Fruit fly (Drosophila melanogaster) whole organism, embryonic: ENCODE results near the gene CG13124.
A peak's percentile ranks its signal among the peaks of the same experiment; 100 is the strongest.

Experiments
- Atf6 ChIP-seq: fragments of 200-800 bp; sonication (Bioruptor generic); IDR thresholded peaks from 2 replicates; pipeline ENCODE4 v1.3.6; 2022; ENCODE audit warnings: missing biosample characterization, missing genetic modification characterization
- CG10321 ChIP-seq: fragments of 200-800 bp; sonication (Bioruptor generic); IDR thresholded peaks from 2 replicates; pipeline ENCODE4 v1.3.6; 2022; ENCODE audit warnings: missing biosample characterization, missing genetic modification characterization
- CG10654 ChIP-seq: fragments of 200-800 bp; sonication (Bioruptor generic); optimal IDR thresholded peaks from 2 replicates; lab custom pipeline; 2016; ENCODE audit warnings: missing biosample characterization, missing genetic modification characterization
- CG11085 ChIP-seq: fragments of 200-800 bp; sonication (Bioruptor generic); IDR thresholded peaks from 2 replicates; pipeline ENCODE4 v1.3.6; 2022; ENCODE audit warnings: missing biosample characterization, missing genetic modification characterization
- CG11247 ChIP-seq: fragments of 200-800 bp; sonication (Bioruptor generic); IDR thresholded peaks from 2 replicates; pipeline ENCODE4 v1.3.6; 2022; ENCODE audit warnings: missing biosample characterization, missing genetic modification characterization
- CG11696 ChIP-seq: fragments of 200-800 bp; sonication (Bioruptor generic); IDR thresholded peaks from 2 replicates; pipeline ENCODE4 v1.3.6; 2022; ENCODE audit warnings: missing biosample characterization, missing genetic modification characterization
- CG12299 ChIP-seq: fragments of 200-800 bp; sonication (Bioruptor generic); optimal IDR thresholded peaks from 2 replicates; lab custom pipeline; 2018; ENCODE audit warnings: missing biosample characterization, mild to moderate bottlenecking, missing genetic modification characterization
- CG13894 ChIP-seq: fragments of 200-800 bp; sonication (Bioruptor generic); optimal IDR thresholded peaks from 3 replicates; lab custom pipeline; 2018; ENCODE audit warnings: missing biosample characterization, mild to moderate bottlenecking, missing genetic modification characterization, moderate library complexity
- CG1529 ChIP-seq: fragments of 200-800 bp; sonication (Bioruptor generic); optimal IDR thresholded peaks from 3 replicates; lab custom pipeline; 2018; ENCODE audit warnings: missing biosample characterization, missing genetic modification characterization
- CG17829 ChIP-seq: fragments of 200-800 bp; optimal IDR thresholded peaks from 2 replicates; lab custom pipeline; 2019; ENCODE audit warnings: missing biosample characterization, mild to moderate bottlenecking, missing genetic modification characterization, moderate library complexity
- CG32532 ChIP-seq: fragments of 200-800 bp; sonication (Bioruptor generic); IDR thresholded peaks from 2 replicates; pipeline ENCODE4 v1.3.6; 2022; ENCODE audit warnings: missing biosample characterization, missing genetic modification characterization
- CG3407 ChIP-seq: fragments of 200-800 bp; sonication (Bioruptor generic); optimal IDR thresholded peaks from 2 replicates; lab custom pipeline; 2018; ENCODE audit warnings: missing biosample characterization, mild to moderate bottlenecking, missing genetic modification characterization
- CG3838 ChIP-seq: fragments of 200-800 bp; sonication (Bioruptor generic); optimal IDR thresholded peaks from 3 replicates; lab custom pipeline; 2016; ENCODE audit warnings: missing biosample characterization, missing genetic modification characterization
- CG3847 ChIP-seq: fragments of 200-800 bp; sonication (Bioruptor generic); IDR thresholded peaks from 2 replicates; pipeline ENCODE4 v1.3.6; 2022; ENCODE audit warnings: missing biosample characterization, missing genetic modification characterization
- CG4282 ChIP-seq: fragments of 200-800 bp; sonication (Bioruptor generic); optimal IDR thresholded peaks from 2 replicates; lab custom pipeline; 2016; ENCODE audit warnings: missing biosample characterization, missing genetic modification characterization
- CG4820 ChIP-seq: fragments of 200-800 bp; sonication (Bioruptor generic); optimal IDR thresholded peaks from 3 replicates; lab custom pipeline; 2016; ENCODE audit warnings: missing biosample characterization, missing genetic modification characterization
- CG6654 ChIP-seq: fragments of 200-800 bp; sonication (Bioruptor generic); optimal IDR thresholded peaks from 2 replicates; lab custom pipeline; 2017; ENCODE audit warnings: missing biosample characterization, mild to moderate bottlenecking, missing genetic modification characterization
- CG7786 ChIP-seq: fragments of 200-800 bp; sonication (Bioruptor generic); optimal IDR thresholded peaks from 2 replicates; lab custom pipeline; 2016; ENCODE audit warnings: missing biosample characterization, missing genetic modification characterization
- CG8388 ChIP-seq: fragments of 200-800 bp; sonication (Bioruptor generic); optimal IDR thresholded peaks from 2 replicates; lab custom pipeline; 2019; ENCODE audit warnings: missing biosample characterization, mild to moderate bottlenecking, missing genetic modification characterization, moderate library complexity
- CG8478 ChIP-seq: fragments of >200 bp; optimal IDR thresholded peaks from 2 replicates; lab custom pipeline; 2018
- CG9876 ChIP-seq: fragments of 200-800 bp; sonication (Bioruptor generic); optimal IDR thresholded peaks from 2 replicates; lab custom pipeline; 2016; ENCODE audit warnings: missing biosample characterization, missing genetic modification characterization
- Camta ChIP-seq: fragments of 200-800 bp; sonication (Bioruptor generic); optimal IDR thresholded peaks from 2 replicates; lab custom pipeline; 2016; ENCODE audit warnings: missing biosample characterization, missing genetic modification characterization
- D19A ChIP-seq: fragments of 200-800 bp; optimal IDR thresholded peaks from 3 replicates; lab custom pipeline; 2019; ENCODE audit warnings: missing biosample characterization, mild to moderate bottlenecking, missing genetic modification characterization, moderate library complexity
- Dad ChIP-seq: fragments of 200-800 bp; sonication (Bioruptor generic); optimal IDR thresholded peaks from 3 replicates; lab custom pipeline; 2016; ENCODE audit warnings: missing biosample characterization, missing genetic modification characterization
- Dref ChIP-seq: fragments of 200-800 bp; sonication (Bioruptor generic); IDR thresholded peaks from 2 replicates; pipeline ENCODE4 v1.3.6; 2022; ENCODE audit warnings: missing biosample characterization, missing genetic modification characterization
- E2f2 ChIP-seq: fragments of 200-800 bp; sonication (Bioruptor generic); IDR thresholded peaks from 2 replicates; pipeline ENCODE4 v1.3.6; 2022; ENCODE audit warnings: missing biosample characterization, missing genetic modification characterization
- Fer3 ChIP-seq: fragments of 200-800 bp; sonication (Bioruptor generic); optimal IDR thresholded peaks from 2 replicates; lab custom pipeline; 2018; ENCODE audit warnings: missing biosample characterization, mild to moderate bottlenecking, missing genetic modification characterization, moderate library complexity
- Hsf ChIP-seq: fragments of 200-800 bp; sonication (Bioruptor generic); optimal IDR thresholded peaks from 3 replicates; lab custom pipeline; 2016; ENCODE audit warnings: missing biosample characterization, missing genetic modification characterization
- Kr ChIP-seq: fragments of 200-800 bp; sonication (Bioruptor generic); optimal IDR thresholded peaks from 2 replicates; lab custom pipeline; 2017; ENCODE audit warnings: missing biosample characterization, mild to moderate bottlenecking, missing genetic modification characterization
- Lpt ChIP-seq: fragments of >200 bp; optimal IDR thresholded peaks from 2 replicates; lab custom pipeline; 2018; ENCODE audit warnings: missing biosample characterization, missing genetic modification characterization
- Oaz ChIP-seq: fragments of 200-800 bp; sonication (Bioruptor generic); IDR thresholded peaks from 2 replicates; pipeline ENCODE4 v1.3.6; 2022; ENCODE audit warnings: missing biosample characterization, missing genetic modification characterization
- Ptx1 ChIP-seq: fragments of 200-800 bp; sonication (Bioruptor generic); IDR thresholded peaks from 2 replicates; pipeline ENCODE4 v1.3.6; 2022; ENCODE audit warnings: missing biosample characterization, missing genetic modification characterization
- Trl ChIP-seq, 3 experiments: fragments of >200 bp in 2 of 3; fragments of 200-800 bp in 1 of 3; sonication (Bioruptor generic) in 1 of 3; optimal IDR thresholded peaks; 2 replicates in 1 of 3; 3 replicates in 2 of 3; lab custom pipeline; 2016 to 2017; ENCODE audit warnings: missing biosample characterization in 1 of 3, missing genetic modification characterization in 1 of 3
- bigmax ChIP-seq: fragments of 200-800 bp; sonication (Bioruptor generic); optimal IDR thresholded peaks from 2 replicates; lab custom pipeline; 2018; ENCODE audit warnings: missing biosample characterization, mild to moderate bottlenecking, missing genetic modification characterization
- dmrt99B ChIP-seq: fragments of 200-800 bp; sonication (Bioruptor generic); optimal IDR thresholded peaks from 2 replicates; lab custom pipeline; 2018; ENCODE audit warnings: missing biosample characterization, mild to moderate bottlenecking, missing genetic modification characterization, moderate library complexity
- dpn ChIP-seq, 2 experiments: fragments of 200-800 bp; sonication (Bioruptor generic); optimal IDR thresholded peaks; 3 replicates each; lab custom pipeline; 2016; ENCODE audit warnings: missing biosample characterization in 2 of 2, missing genetic modification characterization in 2 of 2
- en ChIP-seq: fragments of 200-800 bp; sonication (Bioruptor generic); optimal IDR thresholded peaks from 2 replicates; lab custom pipeline; 2016; ENCODE audit warnings: missing biosample characterization, missing genetic modification characterization
- esg ChIP-seq: fragments of 200-800 bp; sonication (Bioruptor generic); conservative IDR thresholded peaks from 2 replicates; pipeline ENCODE4 v1.3.6; 2022; ENCODE audit warnings: missing biosample characterization, missing genetic modification characterization
- exex ChIP-seq: fragments of 200-800 bp; sonication (Bioruptor generic); optimal IDR thresholded peaks from 4 replicates; lab custom pipeline; 2018; ENCODE audit warnings: missing biosample characterization, mild to moderate bottlenecking, missing genetic modification characterization, moderate library complexity
- gsb-n ChIP-seq: fragments of 200-800 bp; sonication (Bioruptor generic); optimal IDR thresholded peaks from 3 replicates; lab custom pipeline; 2018; ENCODE audit warnings: missing biosample characterization, mild to moderate bottlenecking, missing genetic modification characterization
- h ChIP-seq: fragments of >200 bp; optimal IDR thresholded peaks from 2 replicates; lab custom pipeline; 2017
- lbe ChIP-seq: fragments of 200-800 bp; sonication (Bioruptor generic); optimal IDR thresholded peaks from 2 replicates; lab custom pipeline; 2016; ENCODE audit warnings: missing biosample characterization, mild to moderate bottlenecking, missing genetic modification characterization
- mld ChIP-seq: fragments of 200-800 bp; sonication (Bioruptor generic); IDR thresholded peaks from 3 replicates; pipeline ENCODE4 v1.3.6; 2022; ENCODE audit warnings: missing biosample characterization, missing genetic modification characterization; ENCODE audit not compliant: partially characterized antibody
- oc ChIP-seq: fragments of 200-800 bp; sonication (Bioruptor generic); optimal IDR thresholded peaks from 2 replicates; lab custom pipeline; 2018; ENCODE audit warnings: missing biosample characterization, mild to moderate bottlenecking, missing genetic modification characterization, moderate library complexity
- pnt ChIP-seq: fragments of 200-800 bp; sonication (Bioruptor generic); optimal IDR thresholded peaks from 3 replicates; lab custom pipeline; 2016; ENCODE audit warnings: missing biosample characterization, missing genetic modification characterization
- ranshi ChIP-seq: fragments of 200-800 bp; sonication (Bioruptor generic); IDR thresholded peaks from 2 replicates; pipeline ENCODE4 v1.3.6; 2022; ENCODE audit warnings: missing biosample characterization, missing genetic modification characterization
- rib ChIP-seq: fragments of 200-800 bp; sonication (Bioruptor generic); IDR thresholded peaks from 2 replicates; pipeline ENCODE4 v1.3.6; 2022; ENCODE audit warnings: missing biosample characterization, missing genetic modification characterization
- sc ChIP-seq, 3 experiments: fragments of >200 bp in 2 of 3; fragments of 200-800 bp in 1 of 3; sonication (Bioruptor generic) in 1 of 3; optimal IDR thresholded peaks; 2 replicates in 2 of 3; 3 replicates in 1 of 3; lab custom pipeline; 2017; ENCODE audit warnings: mild to moderate bottlenecking in 1 of 3, missing biosample characterization in 1 of 3, missing genetic modification characterization in 1 of 3, missing genetic modification reagents in 1 of 3
- shn ChIP-seq: fragments of 200-800 bp; sonication (Bioruptor generic); optimal IDR thresholded peaks from 3 replicates; lab custom pipeline; 2016; ENCODE audit warnings: missing biosample characterization, missing genetic modification characterization
- sima ChIP-seq: fragments of 200-800 bp; sonication (Bioruptor generic); optimal IDR thresholded peaks from 2 replicates; lab custom pipeline; 2016; ENCODE audit warnings: missing biosample characterization, missing genetic modification characterization
- tin ChIP-seq: fragments of 200-800 bp; sonication (Bioruptor generic); optimal IDR thresholded peaks from 3 replicates; lab custom pipeline; 2016; ENCODE audit warnings: missing biosample characterization, missing genetic modification characterization
- usp ChIP-seq: fragments of >200 bp; optimal IDR thresholded peaks from 2 replicates; lab custom pipeline; 2017; ENCODE audit warnings: missing biosample characterization, missing genetic modification characterization
- zen2 ChIP-seq: fragments of 200-800 bp; sonication (Bioruptor generic); IDR thresholded peaks from 3 replicates; pipeline ENCODE4 v1.3.6; 2022; ENCODE audit warnings: missing biosample characterization, missing genetic modification characterization; ENCODE audit not compliant: partially characterized antibody

CG13124 gene

DNA sequence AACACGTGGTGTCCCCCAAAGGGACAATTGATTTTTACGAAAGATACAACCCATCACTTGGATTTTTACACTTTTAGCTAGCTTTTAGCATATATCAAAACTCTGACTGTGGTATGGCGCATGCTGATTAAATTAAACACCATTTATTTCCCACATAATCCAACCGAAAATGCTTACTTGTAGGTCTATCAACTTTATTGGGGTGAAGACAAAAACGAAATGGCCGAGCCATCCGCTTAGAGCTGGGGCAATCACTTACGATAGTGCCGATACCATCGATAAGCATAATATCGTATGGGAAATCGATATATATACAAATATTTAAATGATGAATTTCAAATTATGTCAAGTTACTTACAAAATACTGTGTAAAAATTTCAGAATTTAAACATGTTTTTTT lies 11.1 kb downstream of the CG13124 start, which contains the start of gene RpS2 (continued):
- TF ChIP-seq h (lab: Kevin White, UChicago) (no peak), dmrt99B (tag; lab: Kevin White, UChicago) (no peak), E2f2 (GFP tag; lab: Robert Waterston, UW) (peak; percentile 84), dpn (GFP tag; optimal IDR thresholded peaks at IDR 0.05; lab: Kevin White, UChicago) (peak; percentile 24 to 26), CG32532 (GFP tag; lab: Robert Waterston, UW) (peak; percentile 58), CG10654 (no peak), CG10321 (GFP tag; lab: Robert Waterston, UW) (no peak; the same call in 1 of the 2 replicates), lbe (peak; percentile 69), oc (tag; lab: Kevin White, UChicago) (peak; percentile 47), CG8388 (GFP tag; lab: Kevin White, UChicago) (peak; percentile 5), CG17829 (tag; lab: Kevin White, UChicago) (no peak), tin (GFP tag; lab: Kevin White, UChicago) (no peak), CG7786 (GFP tag; lab: Kevin White, UChicago) (no peak), exex (tag; lab: Kevin White, UChicago) (peak; percentile 31), rib (GFP tag; lab: Robert Waterston, UW) (no peak; the same call in 1 of the 2 replicates), Lpt (GFP tag; lab: Kevin White, UChicago) (no peak), usp (no peak), Kr (GFP tag; lab: Kevin White, UChicago) (no peak), Oaz (GFP tag; lab: Robert Waterston, UW) (no peak), CG4820 (no peak), CG13894 (tag; lab: Kevin White, UChicago) (peak; percentile 69), Trl (optimal IDR thresholded peaks at IDR 0.05; lab: Kevin White, UChicago) (no peak), Trl (GFP tag; optimal IDR thresholded peaks at IDR 0.05; lab: Kevin White, UChicago) (peak; percentile 11), Ptx1 (no peak), CG3838 (GFP tag; lab: Kevin White, UChicago) (no peak), gsb-n (tag; lab: Kevin White, UChicago) (peak; percentile 60), CG8478 (lab: Kevin White, UChicago) (no peak), Hsf (GFP tag; lab: Kevin White, UChicago) (peak; percentile 42), CG1529 (GFP tag; lab: Kevin White, UChicago) (peak; percentile 32), CG12299 (no peak), sima (no peak), D19A (tag; lab: Kevin White, UChicago) (no peak), shn (GFP tag; lab: Kevin White, UChicago) (no peak), Fer3 (tag; lab: Kevin White, UChicago) (peak; percentile 50), Camta (no peak), CG3847 (peak; percentile 43), CG11085 (GFP tag; lab: Robert Waterston, UW) (no peak), CG11247 (GFP tag; lab: Robert Waterston, UW) (no peak), Atf6 (peak; percentile 46; the same call in 1 of the 2 replicates), CG11696 (GFP tag; lab: Robert Waterston, UW) (no peak), mld (GFP tag; lab: Robert Waterston, UW) (peak; percentile 98), Dad (GFP tag; lab: Kevin White, UChicago) (peak; percentile 5), CG3407 (GFP tag; lab: Kevin White, UChicago) (peak; percentile 24), esg (GFP tag; lab: Robert Waterston, UW) (no peak), zen2 (GFP tag; lab: Robert Waterston, UW) (peak; percentile 99), sc (optimal IDR thresholded peaks at IDR 0.05; lab: Kevin White, UChicago) (no peak), sc (GFP tag; optimal IDR thresholded peaks at IDR 0.05; lab: Kevin White, UChicago) (no peak), Dref (peak; percentile 96), CG4282 (GFP tag; lab: Kevin White, UChicago) (no peak), bigmax (GFP tag; lab: Kevin White, UChicago) (peak; percentile 66), ranshi (GFP tag; lab: Robert Waterston, UW) (no peak), pnt (no peak), CG9876 (GFP tag; lab: Kevin White, UChicago) (no peak), CG6654 (GFP tag; lab: Kevin White, UChicago) (no peak), en (GFP tag; lab: Kevin White, UChicago) (no peak)
